Fruit fly (Drosophila melanogaster) whole organism, embryonic: ENCODE data around the gene Fkbp59.

Experiments used
- CG10462 ChIP-seq: fragments of 200-800 bp; sonication (Bioruptor generic); optimal IDR thresholded peaks from 2 replicates; lab custom pipeline; 2016; ENCODE audit warnings: missing biosample characterization, missing genetic modification characterization
- CG10565 ChIP-seq: fragments of 200-800 bp; sonication (Bioruptor generic); optimal IDR thresholded peaks from 3 replicates; lab custom pipeline; 2016; ENCODE audit warnings: missing biosample characterization, mild to moderate bottlenecking, missing genetic modification characterization
- CG12219 ChIP-seq: fragments of 200-800 bp; sonication (Bioruptor generic); optimal IDR thresholded peaks from 3 replicates; lab custom pipeline; 2018; ENCODE audit warnings: missing biosample characterization, mild to moderate bottlenecking, missing genetic modification characterization
- CG12391 ChIP-seq: fragments of 200-800 bp; sonication (Bioruptor generic); optimal IDR thresholded peaks from 3 replicates; lab custom pipeline; 2018; ENCODE audit warnings: missing biosample characterization, mild to moderate bottlenecking, missing genetic modification characterization, moderate library complexity
- CG12659 ChIP-seq: fragments of 200-800 bp; sonication (Bioruptor generic); optimal IDR thresholded peaks from 3 replicates; lab custom pipeline; 2017; ENCODE audit warnings: mild to moderate bottlenecking, missing biosample characterization, missing genetic modification reagents, missing genetic modification characterization
- CG13296 ChIP-seq: fragments of 200-800 bp; sonication (Bioruptor generic); optimal IDR thresholded peaks from 3 replicates; lab custom pipeline; 2018; ENCODE audit warnings: missing biosample characterization, mild to moderate bottlenecking, missing genetic modification characterization
- CG13624 ChIP-seq: fragments of 200-800 bp; sonication (Bioruptor generic); optimal IDR thresholded peaks from 2 replicates; lab custom pipeline; 2016; ENCODE audit warnings: missing biosample characterization, missing genetic modification characterization
- CG15269 ChIP-seq: fragments of 200-800 bp; sonication (Bioruptor generic); optimal IDR thresholded peaks from 2 replicates; lab custom pipeline; 2018; ENCODE audit warnings: missing biosample characterization, mild to moderate bottlenecking, missing genetic modification characterization, moderate library complexity
- CG1832 ChIP-seq: fragments of 200-800 bp; sonication (Bioruptor generic); optimal IDR thresholded peaks from 2 replicates; lab custom pipeline; 2017; ENCODE audit warnings: missing biosample characterization, mild to moderate bottlenecking, missing genetic modification characterization, inconsistent platforms
- CG2120 ChIP-seq: fragments of 200-800 bp; sonication (Bioruptor generic); optimal IDR thresholded peaks from 3 replicates; lab custom pipeline; 2016; ENCODE audit warnings: missing biosample characterization, missing genetic modification characterization
- CG30020 ChIP-seq: fragments of 200-800 bp; optimal IDR thresholded peaks from 2 replicates; lab custom pipeline; 2019; ENCODE audit warnings: missing biosample characterization, mild to moderate bottlenecking, missing genetic modification characterization, moderate library complexity
- CG30403 ChIP-seq: fragments of 200-800 bp; sonication (Bioruptor generic); optimal IDR thresholded peaks from 3 replicates; lab custom pipeline; 2016; ENCODE audit warnings: missing biosample characterization, missing genetic modification characterization
- CG30431 ChIP-seq: fragments of 200-800 bp; sonication (Bioruptor generic); optimal IDR thresholded peaks from 2 replicates; lab custom pipeline; 2017; ENCODE audit warnings: missing biosample characterization, missing genetic modification characterization
- CG32767 ChIP-seq: fragments of 200-800 bp; sonication (Bioruptor generic); IDR thresholded peaks from 2 replicates; pipeline ENCODE4 v1.3.6; 2022; ENCODE audit warnings: missing biosample characterization, missing genetic modification characterization
- CG3281 ChIP-seq: fragments of 200-800 bp; sonication (Bioruptor generic); optimal IDR thresholded peaks from 3 replicates; lab custom pipeline; 2017; ENCODE audit warnings: missing biosample characterization, mild to moderate bottlenecking, missing genetic modification characterization
- CG6272 ChIP-seq: fragments of 200-800 bp; sonication (Bioruptor generic); IDR thresholded peaks from 2 replicates; pipeline ENCODE4 v1.3.6; 2022; ENCODE audit warnings: missing biosample characterization, missing genetic modification characterization
- CG6689 ChIP-seq: fragments of 200-800 bp; sonication (Bioruptor generic); IDR thresholded peaks from 2 replicates; pipeline ENCODE4 v1.3.6; 2022; ENCODE audit warnings: missing biosample characterization, missing genetic modification characterization
- CG6813 ChIP-seq: fragments of 200-800 bp; sonication (Bioruptor generic); optimal IDR thresholded peaks from 2 replicates; lab custom pipeline; 2017; ENCODE audit warnings: missing biosample characterization, missing genetic modification characterization, mild to moderate bottlenecking, moderate library complexity, missing genetic modification reagents
- CG8290 ChIP-seq, 3 experiments: fragments of 200-800 bp; sonication (Bioruptor generic); optimal IDR thresholded peaks; 2 replicates each; lab custom pipeline; 2016 to 2019; ENCODE audit warnings: missing biosample characterization in 3 of 3, missing genetic modification characterization in 3 of 3, mild to moderate bottlenecking in 2 of 3, moderate library complexity in 1 of 3
- CG8944 ChIP-seq: fragments of 200-800 bp; sonication (Bioruptor generic); optimal IDR thresholded peaks from 3 replicates; lab custom pipeline; 2016; ENCODE audit warnings: missing biosample characterization, missing genetic modification characterization
- Chrac-16 ChIP-seq: fragments of 200-800 bp; sonication (Bioruptor generic); optimal IDR thresholded peaks from 3 replicates; lab custom pipeline; 2016; ENCODE audit warnings: missing biosample characterization, missing genetic modification characterization
- Dad ChIP-seq: fragments of 200-800 bp; sonication (Bioruptor generic); optimal IDR thresholded peaks from 3 replicates; lab custom pipeline; 2016; ENCODE audit warnings: missing biosample characterization, missing genetic modification characterization
- Fer3 ChIP-seq: fragments of 200-800 bp; sonication (Bioruptor generic); optimal IDR thresholded peaks from 2 replicates; lab custom pipeline; 2018; ENCODE audit warnings: missing biosample characterization, mild to moderate bottlenecking, missing genetic modification characterization, moderate library complexity
- Gsc ChIP-seq: fragments of 200-800 bp; sonication (Bioruptor generic); IDR thresholded peaks from 2 replicates; pipeline ENCODE4 v1.3.6; 2022; ENCODE audit warnings: missing biosample characterization, missing genetic modification characterization
- Hand ChIP-seq: fragments of 200-800 bp; sonication (Bioruptor generic); optimal IDR thresholded peaks from 2 replicates; lab custom pipeline; 2017; ENCODE audit warnings: mild to moderate bottlenecking, missing biosample characterization, missing genetic modification reagents, missing genetic modification characterization
- Hmr ChIP-seq: fragments of 200-800 bp; sonication (Bioruptor generic); optimal IDR thresholded peaks from 3 replicates; lab custom pipeline; 2017; ENCODE audit warnings: mild to moderate bottlenecking, missing biosample characterization, missing genetic modification reagents, missing genetic modification characterization
- Hr3 ChIP-seq: fragments of 200-800 bp; sonication (Bioruptor generic); optimal IDR thresholded peaks from 3 replicates; lab custom pipeline; 2016; ENCODE audit warnings: missing biosample characterization, missing genetic modification characterization
- Mad ChIP-seq: fragments of 200-800 bp; sonication (Bioruptor generic); optimal IDR thresholded peaks from 2 replicates; lab custom pipeline; 2016; ENCODE audit warnings: missing biosample characterization, missing genetic modification characterization
- Meics ChIP-seq: fragments of 200-800 bp; sonication (Bioruptor generic); optimal IDR thresholded peaks from 2 replicates; lab custom pipeline; 2017; ENCODE audit warnings: missing biosample characterization, mild to moderate bottlenecking, missing genetic modification characterization
- Myb ChIP-seq: fragments of 200-800 bp; sonication (Bioruptor generic); optimal IDR thresholded peaks from 2 replicates; lab custom pipeline; 2016; ENCODE audit warnings: missing biosample characterization, missing genetic modification characterization
- NC2α ChIP-seq: fragments of 200-800 bp; sonication (Bioruptor generic); optimal IDR thresholded peaks from 2 replicates; lab custom pipeline; 2016; ENCODE audit warnings: missing biosample characterization, missing genetic modification characterization
- NFAT ChIP-seq: fragments of 200-800 bp; sonication (Bioruptor generic); IDR thresholded peaks from 2 replicates; pipeline ENCODE4 v1.3.6; 2022; ENCODE audit warnings: missing biosample characterization, missing genetic modification characterization
- Opbp ChIP-seq: fragments of 200-800 bp; sonication (Bioruptor generic); IDR thresholded peaks from 3 replicates; pipeline ENCODE4 v1.3.6; 2022; ENCODE audit warnings: missing biosample characterization, missing genetic modification characterization; ENCODE audit not compliant: partially characterized antibody
- Rfx ChIP-seq: fragments of 200-800 bp; sonication (Bioruptor generic); IDR thresholded peaks from 2 replicates; pipeline ENCODE4 v1.3.6; 2022; ENCODE audit warnings: missing biosample characterization, missing genetic modification characterization
- Sox102F ChIP-seq: fragments of 200-800 bp; sonication (Bioruptor generic); optimal IDR thresholded peaks from 2 replicates; lab custom pipeline; 2018; ENCODE audit warnings: missing biosample characterization, mild to moderate bottlenecking, missing genetic modification characterization, moderate library complexity
- dpn ChIP-seq, 2 experiments: fragments of 200-800 bp; sonication (Bioruptor generic); optimal IDR thresholded peaks; 3 replicates each; lab custom pipeline; 2016; ENCODE audit warnings: missing biosample characterization in 2 of 2, missing genetic modification characterization in 2 of 2
- dysf ChIP-seq: fragments of 200-800 bp; sonication (Bioruptor generic); IDR thresholded peaks from 3 replicates; pipeline ENCODE4 v1.3.6; 2022; ENCODE audit warnings: missing biosample characterization, missing genetic modification characterization
- emc ChIP-seq: fragments of 200-800 bp; sonication (Bioruptor generic); optimal IDR thresholded peaks from 2 replicates; lab custom pipeline; 2016; ENCODE audit warnings: missing biosample characterization, missing genetic modification characterization
- eve ChIP-seq, 2 experiments: fragments of >200 bp; optimal IDR thresholded peaks; 2 replicates each; lab custom pipeline; 2017; ENCODE audit warnings: missing biosample characterization in 2 of 2, missing genetic modification characterization in 2 of 2
- hkb ChIP-seq, 2 experiments: fragments of 200-800 bp in 1 of 2; fragments of >200 bp in 1 of 2; sonication (Bioruptor generic) in 1 of 2; IDR thresholded peaks in 1 of 2; optimal IDR thresholded peaks in 1 of 2; 2 replicates each; pipeline versions ENCODE4 v1.3.6 to Lab custom; 2017 to 2022; ENCODE audit warnings: missing biosample characterization in 1 of 2, missing genetic modification characterization in 1 of 2
- lab ChIP-seq: fragments of 200-800 bp; sonication (Bioruptor generic); optimal IDR thresholded peaks from 3 replicates; lab custom pipeline; 2017; ENCODE audit warnings: missing biosample characterization, missing genetic modification characterization, mild to moderate bottlenecking, moderate library complexity, missing genetic modification reagents
- org-1 ChIP-seq: fragments of 200-800 bp; sonication (Bioruptor generic); optimal IDR thresholded peaks from 2 replicates; lab custom pipeline; 2017; ENCODE audit warnings: missing biosample characterization, missing genetic modification characterization
- p53 ChIP-seq: fragments of 200-800 bp; sonication (Bioruptor generic); optimal IDR thresholded peaks from 2 replicates; lab custom pipeline; 2016; ENCODE audit warnings: missing biosample characterization, missing genetic modification characterization
- pfk ChIP-seq: fragments of 200-800 bp; sonication (Bioruptor generic); optimal IDR thresholded peaks from 2 replicates; lab custom pipeline; 2018; ENCODE audit warnings: missing biosample characterization, mild to moderate bottlenecking, missing genetic modification characterization, moderate library complexity
- sens ChIP-seq: fragments of 200-800 bp; sonication (Bioruptor generic); peaks from one replicate; lab custom pipeline; 2016; ENCODE audit warnings: missing biosample characterization, missing genetic modification characterization
- sens-2 ChIP-seq: fragments of 200-800 bp; sonication (Bioruptor generic); IDR thresholded peaks from 2 replicates; pipeline ENCODE4 v1.3.6; 2022; ENCODE audit warnings: missing biosample characterization, missing genetic modification characterization
- seq ChIP-seq: fragments of 200-800 bp; sonication (Bioruptor generic); IDR thresholded peaks from 2 replicates; pipeline ENCODE4 v1.3.6; 2022; ENCODE audit warnings: missing biosample characterization, missing genetic modification characterization
- tin ChIP-seq: fragments of 200-800 bp; sonication (Bioruptor generic); optimal IDR thresholded peaks from 3 replicates; lab custom pipeline; 2016; ENCODE audit warnings: missing biosample characterization, missing genetic modification characterization
- tx ChIP-seq: fragments of 200-800 bp; sonication (Bioruptor generic); optimal IDR thresholded peaks from 2 replicates; lab custom pipeline; 2016; ENCODE audit warnings: missing biosample characterization, missing genetic modification characterization
- zfh2 ChIP-seq: fragments of 200-800 bp; sonication (Bioruptor generic); optimal IDR thresholded peaks from 2 replicates; lab custom pipeline; 2016; ENCODE audit warnings: missing biosample characterization, missing genetic modification characterization

Fkbp59 gene

dm6 chr2L:9864337-9864736 is 23.5 kb upstream of the Fkbp59 start:
- no peak for TF ChIP-seq CG6689 (GFP tag; lab: Robert Waterston, UW)
- no peak for TF ChIP-seq CG10565 (GFP tag; lab: Kevin White, UChicago)
- no peak for TF ChIP-seq NFAT (GFP tag; lab: Robert Waterston, UW)
- peak; percentile 38 for TF ChIP-seq CG15269 (tag; lab: Kevin White, UChicago)
- peak; percentile 38 for TF ChIP-seq CG12659 (GFP tag; lab: Kevin White, UChicago)
- no peak for TF ChIP-seq Mad (GFP tag; lab: Kevin White, UChicago)
- TF ChIP-seq Dad (GFP tag; lab: Kevin White, UChicago), result no peak
- TF ChIP-seq pfk (GFP tag; lab: Kevin White, UChicago), result no peak
- peak; percentile 40 for TF ChIP-seq Sox102F (GFP tag; lab: Kevin White, UChicago)
- TF ChIP-seq emc (GFP tag; lab: Kevin White, UChicago), result no peak
- TF ChIP-seq sens (GFP tag; lab: Kevin White, UChicago), result peak; percentile 13
- TF ChIP-seq Fer3 (tag; lab: Kevin White, UChicago), result peak; percentile 4
- no peak for TF ChIP-seq CG30431 (GFP tag; lab: Kevin White, UChicago)
- TF ChIP-seq lab (GFP tag; lab: Kevin White, UChicago), result peak; percentile 59
- TF ChIP-seq CG8290 (GFP tag; optimal IDR thresholded peaks at IDR 0.05; lab: Kevin White, UChicago), result no peak
- peak in 1 of 2 experiments; percentile 23 for TF ChIP-seq CG8290 (tag; optimal IDR thresholded peaks at IDR 0.05; lab: Kevin White, UChicago)
- no peak for TF ChIP-seq Hr3
- TF ChIP-seq hkb (optimal IDR thresholded peaks at IDR 0.05; lab: Kevin White, UChicago), result no peak
- TF ChIP-seq hkb (GFP tag; IDR thresholded peaks at IDR 0.05; lab: Robert Waterston, UW), result 0 out of 2 replicates have a peak, but pooled peaks have one; percentile 16
- TF ChIP-seq Hand (GFP tag; lab: Kevin White, UChicago), result peak; percentile 52
- peak; percentile 66 for TF ChIP-seq Hmr
- no peak for TF ChIP-seq CG8944 (GFP tag; lab: Kevin White, UChicago)
- TF ChIP-seq seq (GFP tag; lab: Robert Waterston, UW), result no peak
- TF ChIP-seq CG2120 (GFP tag; lab: Kevin White, UChicago), result peak; percentile 67
- peak; percentile 33; the same call in 1 of the 2 replicates for TF ChIP-seq Rfx (GFP tag; lab: Robert Waterston, UW)
- peak; percentile 25 for TF ChIP-seq zfh2
- TF ChIP-seq CG30020 (tag; lab: Kevin White, UChicago), result no peak
- TF ChIP-seq CG13624 (GFP tag; lab: Kevin White, UChicago), result no peak
- TF ChIP-seq Meics (GFP tag; lab: Kevin White, UChicago), result peak; percentile 63
- TF ChIP-seq dysf, result 0 out of 3 replicates have a peak, but pooled peaks have one; percentile 40
- no peak for TF ChIP-seq tin (GFP tag; lab: Kevin White, UChicago)
- TF ChIP-seq eve (GFP tag; optimal IDR thresholded peaks at IDR 0.05; lab: Kevin White, UChicago), result peak in 1 of 2 experiments; percentile 39
- TF ChIP-seq Chrac-16 (GFP tag; lab: Kevin White, UChicago), result no peak
- no peak for TF ChIP-seq NC2α (GFP tag; lab: Kevin White, UChicago)
- TF ChIP-seq CG30403, result peak; percentile 50
- no peak for TF ChIP-seq Gsc (GFP tag; lab: Robert Waterston, UW)
- TF ChIP-seq Myb (GFP tag; lab: Kevin White, UChicago), result peak; percentile 6
- no peak for TF ChIP-seq CG1832 (GFP tag; lab: Kevin White, UChicago)
- TF ChIP-seq sens-2 (GFP tag; lab: Robert Waterston, UW), result no peak
- TF ChIP-seq CG3281 (GFP tag; lab: Kevin White, UChicago), result peak; percentile 42
- TF ChIP-seq CG12391, result peak; percentile 8
- TF ChIP-seq CG12219 (GFP tag; lab: Kevin White, UChicago), result no peak
- TF ChIP-seq dpn (GFP tag; optimal IDR thresholded peaks at IDR 0.05; lab: Kevin White, UChicago), result no peak
- peak; percentile 12 for TF ChIP-seq CG13296 (GFP tag; lab: Kevin White, UChicago)
- no peak for TF ChIP-seq CG6272 (GFP tag; lab: Robert Waterston, UW)
- TF ChIP-seq tx, result peak; percentile 18
- TF ChIP-seq CG10462 (GFP tag; lab: Kevin White, UChicago), result no peak
- peak; percentile 15 for TF ChIP-seq CG6813 (GFP tag; lab: Kevin White, UChicago)
- peak; percentile 48 for TF ChIP-seq org-1
- TF ChIP-seq CG32767 (GFP tag; lab: Robert Waterston, UW), result no peak
- no peak for TF ChIP-seq p53 (GFP tag; lab: Kevin White, UChicago)
- no peak for TF ChIP-seq Opbp (GFP tag; lab: Robert Waterston, UW)
